Fruit fly (Drosophila melanogaster) whole organism, embryonic: ENCODE data around the gene CG16854.

Source experiments
- Antp ChIP-seq: fragments of 200-800 bp; sonication (Bioruptor generic); optimal IDR thresholded peaks from 3 replicates; lab custom pipeline; 2016; ENCODE audit warnings: missing biosample characterization, missing genetic modification characterization
- Awh ChIP-seq: fragments of 200-800 bp; sonication (Bioruptor generic); IDR thresholded peaks from 2 replicates; pipeline ENCODE4, ENCODE4 v1.3.6; 2022; ENCODE audit warnings: missing biosample characterization, missing genetic modification characterization
- CG11085 ChIP-seq: fragments of 200-800 bp; sonication (Bioruptor generic); IDR thresholded peaks from 2 replicates; pipeline ENCODE4 v1.3.6; 2022; ENCODE audit warnings: missing biosample characterization, missing genetic modification characterization
- CG12071 ChIP-seq: fragments of 200-800 bp; sonication (Bioruptor generic); optimal IDR thresholded peaks from 3 replicates; lab custom pipeline; 2018; ENCODE audit warnings: missing biosample characterization, mild to moderate bottlenecking, missing genetic modification characterization
- CG13287 ChIP-seq: fragments of 200-800 bp; sonication (Bioruptor generic); IDR thresholded peaks from 2 replicates; pipeline ENCODE4 v1.3.6; 2022; ENCODE audit warnings: missing biosample characterization, missing genetic modification characterization; ENCODE audit not compliant: partially characterized antibody
- CG15073 ChIP-seq: fragments of 200-800 bp; sonication (Bioruptor generic); optimal IDR thresholded peaks from 2 replicates; lab custom pipeline; 2016; ENCODE audit warnings: missing biosample characterization, missing genetic modification characterization
- CG15696 ChIP-seq: fragments of 200-800 bp; sonication (Bioruptor generic); optimal IDR thresholded peaks from 2 replicates; lab custom pipeline; 2019; ENCODE audit warnings: missing biosample characterization, mild to moderate bottlenecking, missing genetic modification characterization, moderate library complexity
- CG16779 ChIP-seq: fragments of 200-800 bp; sonication (Bioruptor generic); IDR thresholded peaks from 2 replicates; pipeline ENCODE4 v1.3.6; 2022; ENCODE audit warnings: missing biosample characterization, missing genetic modification characterization
- CG2116 ChIP-seq: fragments of 200-800 bp; sonication (Bioruptor generic); optimal IDR thresholded peaks from 3 replicates; lab custom pipeline; 2018; ENCODE audit warnings: missing biosample characterization, mild to moderate bottlenecking, missing genetic modification characterization
- CG2199 ChIP-seq: fragments of 200-800 bp; sonication (Bioruptor generic); IDR thresholded peaks from 3 replicates; pipeline ENCODE4 v1.3.6; 2022; ENCODE audit warnings: missing biosample characterization, missing genetic modification characterization
- CG2712 ChIP-seq: fragments of 200-800 bp; optimal IDR thresholded peaks from 3 replicates; lab custom pipeline; 2019; ENCODE audit warnings: missing biosample characterization, mild to moderate bottlenecking, missing genetic modification characterization, moderate library complexity
- CG3838 ChIP-seq: fragments of 200-800 bp; sonication (Bioruptor generic); optimal IDR thresholded peaks from 3 replicates; lab custom pipeline; 2016; ENCODE audit warnings: missing biosample characterization, missing genetic modification characterization
- CG3847 ChIP-seq: fragments of 200-800 bp; sonication (Bioruptor generic); IDR thresholded peaks from 2 replicates; pipeline ENCODE4 v1.3.6; 2022; ENCODE audit warnings: missing biosample characterization, missing genetic modification characterization
- CG6254 ChIP-seq: fragments of 200-800 bp; sonication (Bioruptor generic); optimal IDR thresholded peaks from 3 replicates; lab custom pipeline; 2017; ENCODE audit warnings: mild to moderate bottlenecking, missing biosample characterization, missing genetic modification reagents, missing genetic modification characterization
- CG6654 ChIP-seq: fragments of 200-800 bp; sonication (Bioruptor generic); optimal IDR thresholded peaks from 2 replicates; lab custom pipeline; 2017; ENCODE audit warnings: missing biosample characterization, mild to moderate bottlenecking, missing genetic modification characterization
- CG6813 ChIP-seq: fragments of 200-800 bp; sonication (Bioruptor generic); optimal IDR thresholded peaks from 2 replicates; lab custom pipeline; 2017; ENCODE audit warnings: missing biosample characterization, missing genetic modification characterization, mild to moderate bottlenecking, moderate library complexity, missing genetic modification reagents
- CG9797 ChIP-seq: fragments of 200-800 bp; sonication (Bioruptor generic); optimal IDR thresholded peaks from 3 replicates; lab custom pipeline; 2018; ENCODE audit warnings: missing biosample characterization, mild to moderate bottlenecking, missing genetic modification characterization
- Chrac-16 ChIP-seq: fragments of 200-800 bp; sonication (Bioruptor generic); optimal IDR thresholded peaks from 3 replicates; lab custom pipeline; 2016; ENCODE audit warnings: missing biosample characterization, missing genetic modification characterization
- D19A ChIP-seq: fragments of 200-800 bp; optimal IDR thresholded peaks from 3 replicates; lab custom pipeline; 2019; ENCODE audit warnings: missing biosample characterization, mild to moderate bottlenecking, missing genetic modification characterization, moderate library complexity
- D19B ChIP-seq: fragments of 200-800 bp; sonication (Bioruptor generic); optimal IDR thresholded peaks from 2 replicates; lab custom pipeline; 2017; ENCODE audit warnings: missing biosample characterization, mild to moderate bottlenecking, missing genetic modification characterization
- Deaf1 ChIP-seq: fragments of 200-800 bp; optimal IDR thresholded peaks from 3 replicates; lab custom pipeline; 2019; ENCODE audit warnings: missing biosample characterization, mild to moderate bottlenecking, missing genetic modification characterization, moderate library complexity
- Dref ChIP-seq: fragments of 200-800 bp; sonication (Bioruptor generic); IDR thresholded peaks from 2 replicates; pipeline ENCODE4 v1.3.6; 2022; ENCODE audit warnings: missing biosample characterization, missing genetic modification characterization
- Gug ChIP-seq: fragments of 200-800 bp; sonication (Bioruptor generic); IDR thresholded peaks from 4 replicates; pipeline ENCODE4 v1.3.6; 2022; ENCODE audit warnings: missing biosample characterization, missing genetic modification characterization
- HLH4C ChIP-seq: fragments of 200-800 bp; sonication (Bioruptor generic); IDR thresholded peaks from 3 replicates; pipeline ENCODE4 v1.3.6; 2022; ENCODE audit warnings: missing biosample characterization, missing genetic modification characterization; ENCODE audit not compliant: partially characterized antibody
- HLH54F ChIP-seq: fragments of 200-800 bp; sonication (Bioruptor generic); optimal IDR thresholded peaks from 3 replicates; lab custom pipeline; 2016; ENCODE audit warnings: missing biosample characterization, missing genetic modification characterization
- NC2α ChIP-seq: fragments of 200-800 bp; sonication (Bioruptor generic); optimal IDR thresholded peaks from 2 replicates; lab custom pipeline; 2016; ENCODE audit warnings: missing biosample characterization, missing genetic modification characterization
- Side ChIP-seq: fragments of 200-800 bp; sonication (Bioruptor generic); optimal IDR thresholded peaks from 2 replicates; lab custom pipeline; 2016; ENCODE audit warnings: missing biosample characterization, missing genetic modification characterization
- Sry-δ ChIP-seq: fragments of 200-800 bp; sonication (Bioruptor generic); optimal IDR thresholded peaks from 2 replicates; lab custom pipeline; 2016; ENCODE audit warnings: missing biosample characterization, missing genetic modification characterization
- Vsx1 ChIP-seq: fragments of 200-800 bp; sonication (Bioruptor generic); optimal IDR thresholded peaks from 2 replicates; lab custom pipeline; 2017; ENCODE audit warnings: missing biosample characterization, mild to moderate bottlenecking, missing genetic modification characterization, missing genetic modification reagents
- bigmax ChIP-seq: fragments of 200-800 bp; sonication (Bioruptor generic); optimal IDR thresholded peaks from 2 replicates; lab custom pipeline; 2018; ENCODE audit warnings: missing biosample characterization, mild to moderate bottlenecking, missing genetic modification characterization
- cad ChIP-seq: fragments of >200 bp; optimal IDR thresholded peaks from 2 replicates; lab custom pipeline; 2017; ENCODE audit warnings: missing biosample characterization, missing genetic modification characterization
- cato ChIP-seq: fragments of 200-800 bp; sonication (Bioruptor generic); optimal IDR thresholded peaks from 2 replicates; lab custom pipeline; 2016; ENCODE audit warnings: missing biosample characterization, missing genetic modification characterization, borderline replicate concordance
- dati ChIP-seq: fragments of 200-800 bp; sonication (Bioruptor generic); IDR thresholded peaks from 2 replicates; pipeline ENCODE4 v1.3.6; 2022; ENCODE audit warnings: missing biosample characterization, missing genetic modification characterization
- dmrt11E ChIP-seq: fragments of 200-800 bp; sonication (Bioruptor generic); optimal IDR thresholded peaks from 3 replicates; lab custom pipeline; 2018; ENCODE audit warnings: missing biosample characterization, mild to moderate bottlenecking, missing genetic modification characterization, moderate library complexity
- gt ChIP-seq: fragments of 200-800 bp; sonication (Bioruptor generic); IDR thresholded peaks from 2 replicates; pipeline ENCODE4 v1.3.6; 2022; ENCODE audit warnings: missing biosample characterization, missing genetic modification characterization
- ham ChIP-seq: fragments of 200-800 bp; sonication (Bioruptor generic); IDR thresholded peaks from 2 replicates; pipeline ENCODE4 v1.3.6; 2022; ENCODE audit warnings: missing biosample characterization, missing genetic modification characterization
- hb ChIP-seq: fragments of 200-800 bp; sonication (Bioruptor generic); IDR thresholded peaks from 3 replicates; pipeline ENCODE4 v1.3.6; 2022; ENCODE audit warnings: missing biosample characterization, missing genetic modification characterization; ENCODE audit not compliant: partially characterized antibody
- insv ChIP-seq, 2 experiments: fragments of 200-800 bp; sonication (Bioruptor generic); optimal IDR thresholded peaks; 3 replicates each; lab custom pipeline; 2016 to 2018; ENCODE audit warnings: missing biosample characterization in 2 of 2, missing genetic modification characterization in 2 of 2
- ken ChIP-seq: fragments of 200-800 bp; sonication (Bioruptor generic); IDR thresholded peaks from 3 replicates; pipeline ENCODE4 v1.3.6; 2022; ENCODE audit warnings: missing biosample characterization, missing genetic modification characterization
- nmo ChIP-seq: fragments of 200-800 bp; sonication (Bioruptor generic); optimal IDR thresholded peaks from 2 replicates; lab custom pipeline; 2018; ENCODE audit warnings: missing biosample characterization, mild to moderate bottlenecking, missing genetic modification characterization, moderate library complexity
- psq ChIP-seq: fragments of 200-800 bp; sonication (Bioruptor generic); optimal IDR thresholded peaks from 2 replicates; lab custom pipeline; 2017; ENCODE audit warnings: missing biosample characterization, missing genetic modification characterization
- repo ChIP-seq: fragments of 200-800 bp; sonication (Bioruptor generic); optimal IDR thresholded peaks from 2 replicates; lab custom pipeline; 2016; ENCODE audit warnings: missing biosample characterization, missing genetic modification characterization
- rib ChIP-seq: fragments of 200-800 bp; sonication (Bioruptor generic); IDR thresholded peaks from 2 replicates; pipeline ENCODE4 v1.3.6; 2022; ENCODE audit warnings: missing biosample characterization, missing genetic modification characterization
- slp2 ChIP-seq: fragments of 200-800 bp; sonication (Bioruptor generic); optimal IDR thresholded peaks from 2 replicates; lab custom pipeline; 2016; ENCODE audit warnings: missing biosample characterization, missing genetic modification characterization
- tgo ChIP-seq: fragments of 200-800 bp; sonication (Bioruptor generic); IDR thresholded peaks from 3 replicates; pipeline ENCODE4 v1.3.6; 2022; ENCODE audit warnings: missing biosample characterization, missing genetic modification characterization
- toy ChIP-seq: fragments of 200-800 bp; sonication (Bioruptor generic); IDR thresholded peaks from 2 replicates; pipeline ENCODE4 v1.3.6; 2022; ENCODE audit warnings: missing biosample characterization, missing genetic modification characterization
- trh ChIP-seq: fragments of 200-800 bp; sonication (Bioruptor generic); optimal IDR thresholded peaks from 2 replicates; lab custom pipeline; 2016; ENCODE audit warnings: missing biosample characterization, missing genetic modification characterization
- vfl ChIP-seq: fragments of 200-800 bp; sonication (Bioruptor generic); optimal IDR thresholded peaks from 2 replicates; lab custom pipeline; 2016; ENCODE audit warnings: missing biosample characterization, missing genetic modification characterization
- yki ChIP-seq: fragments of >200 bp; optimal IDR thresholded peaks from 3 replicates; lab custom pipeline; 2018
- zen2 ChIP-seq: fragments of 200-800 bp; sonication (Bioruptor generic); IDR thresholded peaks from 3 replicates; pipeline ENCODE4 v1.3.6; 2022; ENCODE audit warnings: missing biosample characterization, missing genetic modification characterization; ENCODE audit not compliant: partially characterized antibody

CG16854 gene

DNA sequence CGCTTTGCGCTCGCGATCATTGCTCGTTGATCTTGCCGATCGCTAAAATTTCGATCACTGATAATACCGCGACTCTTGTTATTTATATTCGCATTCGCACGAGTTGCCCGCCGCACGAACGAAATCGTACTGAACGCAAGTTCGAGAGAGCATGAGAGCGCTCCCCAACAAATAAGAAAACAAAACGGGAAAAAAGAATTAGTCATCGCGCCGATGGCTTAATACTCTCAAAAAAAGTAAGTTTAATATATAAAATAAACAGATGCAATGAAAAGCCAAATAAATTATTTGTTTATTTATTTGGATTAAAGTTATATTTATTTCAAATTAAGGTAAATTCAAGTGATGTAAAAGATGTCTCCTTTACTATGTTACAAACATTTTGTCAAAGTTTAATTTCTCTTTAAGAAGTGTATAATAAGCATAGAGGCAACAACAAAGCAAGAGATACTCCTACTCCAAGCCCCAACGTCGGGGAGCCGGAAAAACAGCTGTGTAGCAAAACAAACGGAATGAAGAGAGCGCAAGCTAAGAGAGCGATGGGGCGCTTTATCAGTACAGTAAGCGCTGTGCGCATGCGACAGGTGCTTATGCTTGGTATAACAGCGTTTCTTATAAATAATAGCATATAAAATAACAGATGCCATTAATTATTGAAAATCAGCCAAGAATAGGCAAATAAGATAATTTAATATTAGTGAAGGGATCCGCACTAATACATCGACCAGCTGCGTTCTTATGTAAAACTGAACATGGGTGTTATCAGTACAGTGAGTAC is 29.0 kb upstream of the CG16854 start (continued):
- no peak; the same call in 1 of the 2 replicates for TF ChIP-seq ham
- no peak for TF ChIP-seq CG15696 (tag; lab: Kevin White, UChicago)
- TF ChIP-seq CG6254 (GFP tag; lab: Kevin White, UChicago): peak; percentile 62
- peak; percentile 46 for TF ChIP-seq NC2α (GFP tag; lab: Kevin White, UChicago)
- TF ChIP-seq Awh (GFP tag; lab: Robert Waterston, UW): peak; percentile 19; the same call in 1 of the 2 replicates
- no peak for TF ChIP-seq Antp (GFP tag; lab: Kevin White, UChicago)
- TF ChIP-seq CG3847 (GFP tag; lab: Robert Waterston, UW): peak; percentile 80
- no peak for TF ChIP-seq CG2199 (GFP tag; lab: Robert Waterston, UW)
- peak; percentile 40 for TF ChIP-seq CG6654 (GFP tag; lab: Kevin White, UChicago)
- no peak for TF ChIP-seq CG3838 (GFP tag; lab: Kevin White, UChicago)
- TF ChIP-seq dmrt11E (tag; lab: Kevin White, UChicago): peak; percentile 66
- TF ChIP-seq ken (GFP tag; lab: Robert Waterston, UW): peak; percentile 79
- no peak for TF ChIP-seq CG12071 (GFP tag; lab: Kevin White, UChicago)
- TF ChIP-seq HLH4C: no peak
- TF ChIP-seq cad (GFP tag; lab: Kevin White, UChicago): no peak
- peak; percentile 26 for TF ChIP-seq CG11085 (GFP tag; lab: Robert Waterston, UW)
- peak; percentile 77 for TF ChIP-seq Deaf1
- TF ChIP-seq D19B: peak; percentile 5
- no peak for TF ChIP-seq CG6813 (GFP tag; lab: Kevin White, UChicago)
- TF ChIP-seq hb (GFP tag; lab: Robert Waterston, UW): no peak
- TF ChIP-seq bigmax (GFP tag; lab: Kevin White, UChicago): no peak
- TF ChIP-seq CG16779 (GFP tag; lab: Robert Waterston, UW): no peak
- peak; percentile 80 for TF ChIP-seq rib (GFP tag; lab: Robert Waterston, UW)
- no peak for TF ChIP-seq dati
- TF ChIP-seq Dref: no peak
- peak; percentile 12 for TF ChIP-seq CG15073 (GFP tag; lab: Kevin White, UChicago)
- peak; percentile 22 for TF ChIP-seq Side (GFP tag; lab: Kevin White, UChicago)
- peak in 1 of 2 experiments; percentile 3 for TF ChIP-seq insv (GFP tag; optimal IDR thresholded peaks at IDR 0.05; lab: Kevin White, UChicago)
- peak; percentile 99 for TF ChIP-seq D19A
- TF ChIP-seq HLH54F: peak; percentile 63
- TF ChIP-seq cato (GFP tag; lab: Kevin White, UChicago): peak; percentile 60
- TF ChIP-seq vfl (GFP tag; lab: Kevin White, UChicago): peak; percentile 26
- no peak for TF ChIP-seq Sry-δ (GFP tag; lab: Kevin White, UChicago)
- TF ChIP-seq CG2712 (tag; lab: Kevin White, UChicago): peak; percentile 84
- TF ChIP-seq slp2 (GFP tag; lab: Kevin White, UChicago): peak; percentile 77
- TF ChIP-seq tgo: peak; percentile 84
- TF ChIP-seq nmo: peak; percentile 81
- TF ChIP-seq zen2 (GFP tag; lab: Robert Waterston, UW): no peak
- peak; percentile 72 for TF ChIP-seq Chrac-16 (GFP tag; lab: Kevin White, UChicago)
- TF ChIP-seq psq (GFP tag; lab: Kevin White, UChicago): no peak
- TF ChIP-seq Vsx1 (GFP tag; lab: Kevin White, UChicago): no peak
- peak; percentile 80 for TF ChIP-seq Gug
- peak; percentile 5 for TF ChIP-seq yki (lab: Kevin White, UChicago)
- TF ChIP-seq repo (GFP tag; lab: Kevin White, UChicago): no peak
- TF ChIP-seq toy (GFP tag; lab: Robert Waterston, UW): no peak
- no peak for TF ChIP-seq trh (GFP tag; lab: Kevin White, UChicago)
- no peak for TF ChIP-seq gt (GFP tag; lab: Robert Waterston, UW)
- peak; percentile 26; the same call in 1 of the 2 replicates for TF ChIP-seq CG13287 (GFP tag; lab: Robert Waterston, UW)
- peak; percentile 49 for TF ChIP-seq CG2116 (GFP tag; lab: Kevin White, UChicago)
- no peak for TF ChIP-seq CG9797 (GFP tag; lab: Kevin White, UChicago)
